Fruit fly (Drosophila melanogaster): Measurements from ENCODE around the gene CG32079.

- TF ChIP-seq EcR (GFP tag; optimal IDR thresholded peaks at IDR 0.05): no peak
- no peak for TF ChIP-seq CG13204 (GFP tag; optimal IDR thresholded peaks at IDR 0.05)
- TF ChIP-seq gl (tag; optimal IDR thresholded peaks at IDR 0.05): no peak
- TF ChIP-seq CG32121 (GFP tag; IDR thresholded peaks at IDR 0.05): no peak
- no peak for TF ChIP-seq fd96Ca (GFP tag; IDR thresholded peaks at IDR 0.05)
- TF ChIP-seq Snoo (tag; optimal IDR thresholded peaks at IDR 0.05): no peak
- no peak for TF ChIP-seq CG14655 (GFP tag; optimal IDR thresholded peaks at IDR 0.05)
- no peak for TF ChIP-seq Ets98B (GFP tag; IDR thresholded peaks at IDR 0.05)
These were observed 37.1 kb downstream of the CG32079 start, which contains the start of gene CG32069 for dm6 chr3L:11062441-11062840.
